Fruit fly (Drosophila melanogaster) whole organism, prepupa: ENCODE results near the gene CG7724.
A peak's percentile ranks its signal among the peaks of the same experiment; 100 is the strongest.

Source experiments
- Blimp-1 ChIP-seq: fragments of 200-800 bp; sonication (Bioruptor generic); optimal IDR thresholded peaks from 3 replicates; lab custom pipeline; 2017; ENCODE audit warnings: missing biosample characterization, missing genetic modification characterization, mild to moderate bottlenecking, moderate library complexity, missing genetic modification reagents
- CG10631 ChIP-seq: fragments of 200-800 bp; sonication (Bioruptor generic); optimal IDR thresholded peaks from 2 replicates; lab custom pipeline; 2016; ENCODE audit warnings: missing biosample characterization, missing genetic modification characterization
- CG10669 ChIP-seq: fragments of 200-800 bp; sonication (Bioruptor generic); optimal IDR thresholded peaks from 3 replicates; lab custom pipeline; 2018; ENCODE audit warnings: missing biosample characterization, mild to moderate bottlenecking, missing genetic modification characterization, moderate library complexity
- CG11294 ChIP-seq: fragments of 200-800 bp; sonication (Bioruptor generic); IDR thresholded peaks from 2 replicates; pipeline ENCODE4 v1.3.6; 2022; ENCODE audit warnings: missing biosample characterization, missing genetic modification characterization
- CG11762 ChIP-seq: fragments of 200-800 bp; sonication (Bioruptor generic); optimal IDR thresholded peaks from 3 replicates; lab custom pipeline; 2016; ENCODE audit warnings: missing biosample characterization, missing genetic modification characterization; ENCODE audit not compliant: insufficient read depth
- CG11902 ChIP-seq: fragments of 200-800 bp; sonication (Bioruptor generic); optimal IDR thresholded peaks from 3 replicates; lab custom pipeline; 2016; ENCODE audit warnings: missing biosample characterization, missing genetic modification characterization
- CG15336 ChIP-seq: fragments of 200-800 bp; sonication (Bioruptor generic); IDR thresholded peaks from 2 replicates; pipeline ENCODE4 v1.3.6; 2022; ENCODE audit warnings: missing biosample characterization, missing genetic modification characterization
- CG1621 ChIP-seq: fragments of 200-800 bp; sonication (Bioruptor generic); optimal IDR thresholded peaks from 3 replicates; lab custom pipeline; 2018; ENCODE audit warnings: missing biosample characterization, mild to moderate bottlenecking, missing genetic modification characterization
- CG16779 ChIP-seq: fragments of 200-800 bp; sonication (Bioruptor generic); optimal IDR thresholded peaks from 3 replicates; lab custom pipeline; 2017; ENCODE audit warnings: missing biosample characterization, mild to moderate bottlenecking, missing genetic modification characterization
- CG3032 ChIP-seq: fragments of 200-800 bp; optimal IDR thresholded peaks from 2 replicates; lab custom pipeline; 2019; ENCODE audit warnings: missing biosample characterization, mild to moderate bottlenecking, missing genetic modification characterization, moderate library complexity
- CG32006 ChIP-seq: fragments of 200-800 bp; sonication (Bioruptor generic); optimal IDR thresholded peaks from 3 replicates; lab custom pipeline; 2017; ENCODE audit warnings: missing biosample characterization, mild to moderate bottlenecking, missing genetic modification characterization
- CG34406 ChIP-seq: fragments of 200-800 bp; sonication (Bioruptor generic); optimal IDR thresholded peaks from 3 replicates; lab custom pipeline; 2016; ENCODE audit warnings: missing biosample characterization, missing genetic modification characterization
- CG4318 ChIP-seq: fragments of 200-800 bp; sonication (Bioruptor generic); optimal IDR thresholded peaks from 3 replicates; lab custom pipeline; 2017; ENCODE audit warnings: missing biosample characterization, mild to moderate bottlenecking, missing genetic modification characterization
- CG6163 ChIP-seq: fragments of 200-800 bp; sonication (Bioruptor generic); IDR thresholded peaks from 3 replicates; pipeline ENCODE4 v1.3.6; 2022; ENCODE audit warnings: missing biosample characterization, missing genetic modification characterization
- CG6276 ChIP-seq: fragments of 200-800 bp; sonication (Bioruptor generic); optimal IDR thresholded peaks from 2 replicates; lab custom pipeline; 2017; ENCODE audit warnings: missing biosample characterization, mild to moderate bottlenecking, missing genetic modification characterization
- CG6808 ChIP-seq: fragments of 200-800 bp; sonication (Bioruptor generic); optimal IDR thresholded peaks from 3 replicates; lab custom pipeline; 2017; ENCODE audit warnings: missing biosample characterization, missing genetic modification characterization, mild to moderate bottlenecking, moderate library complexity, missing genetic modification reagents
- CG6854 ChIP-seq: fragments of 200-800 bp; sonication (Bioruptor generic); optimal IDR thresholded peaks from 2 replicates; lab custom pipeline; 2017; ENCODE audit warnings: missing biosample characterization, mild to moderate bottlenecking, missing genetic modification characterization
- CG7368 ChIP-seq: fragments of 200-800 bp; sonication (Bioruptor generic); optimal IDR thresholded peaks from 3 replicates; lab custom pipeline; 2016; ENCODE audit warnings: missing biosample characterization, missing genetic modification characterization
- CG8119 ChIP-seq: fragments of 200-800 bp; sonication (Bioruptor generic); IDR thresholded peaks from 3 replicates; pipeline ENCODE4 v1.3.6; 2022; ENCODE audit warnings: missing biosample characterization, missing genetic modification characterization
- CG8632 ChIP-seq: fragments of 200-800 bp; sonication (Bioruptor generic); optimal IDR thresholded peaks from 3 replicates; lab custom pipeline; 2016; ENCODE audit warnings: missing biosample characterization, missing genetic modification characterization
- CG9139 ChIP-seq: fragments of 200-800 bp; sonication (Bioruptor generic); optimal IDR thresholded peaks from 3 replicates; lab custom pipeline; 2017; ENCODE audit warnings: missing biosample characterization, mild to moderate bottlenecking, missing genetic modification characterization
- Eip75B ChIP-seq: fragments of 200-800 bp; sonication (Bioruptor generic); optimal IDR thresholded peaks from 3 replicates; lab custom pipeline; 2016; ENCODE audit warnings: missing biosample characterization, missing genetic modification characterization
- Eip93F ChIP-seq: fragments of 200-800 bp; sonication (Bioruptor generic); optimal IDR thresholded peaks from 2 replicates; lab custom pipeline; 2016; ENCODE audit warnings: missing biosample characterization, mild to moderate bottlenecking, missing genetic modification characterization
- Ets21C ChIP-seq: fragments of 200-800 bp; sonication (Bioruptor generic); optimal IDR thresholded peaks from 3 replicates; lab custom pipeline; 2016; ENCODE audit warnings: missing biosample characterization, missing genetic modification characterization
- Ets96B ChIP-seq: fragments of 200-800 bp; optimal IDR thresholded peaks from 2 replicates; lab custom pipeline; 2019; ENCODE audit warnings: missing biosample characterization, mild to moderate bottlenecking, missing genetic modification characterization, moderate library complexity
- Hr39 ChIP-seq: fragments of 200-800 bp; sonication (Bioruptor generic); optimal IDR thresholded peaks from 2 replicates; lab custom pipeline; 2016; ENCODE audit warnings: missing biosample characterization, missing genetic modification characterization
- Hr4 ChIP-seq: fragments of 200-800 bp; sonication (Bioruptor generic); optimal IDR thresholded peaks from 3 replicates; lab custom pipeline; 2016; ENCODE audit warnings: missing biosample characterization, missing genetic modification characterization
- Lpt ChIP-seq: fragments of 200-800 bp; sonication (Bioruptor generic); optimal IDR thresholded peaks from 3 replicates; lab custom pipeline; 2016; ENCODE audit warnings: missing biosample characterization, missing genetic modification characterization
- OdsH ChIP-seq: fragments of 200-800 bp; sonication (Bioruptor generic); optimal IDR thresholded peaks from 3 replicates; lab custom pipeline; 2016; ENCODE audit warnings: missing biosample characterization, missing genetic modification characterization
- Sox102F ChIP-seq: fragments of 200-800 bp; sonication (Bioruptor generic); optimal IDR thresholded peaks from 2 replicates; lab custom pipeline; 2016; ENCODE audit warnings: missing biosample characterization, mild to moderate bottlenecking, missing genetic modification characterization
- Sox14 ChIP-seq: fragments of 200-800 bp; sonication (Bioruptor generic); optimal IDR thresholded peaks from 3 replicates; lab custom pipeline; 2016; ENCODE audit warnings: missing biosample characterization, missing genetic modification characterization
- Sox15 ChIP-seq: fragments of 200-800 bp; sonication (Bioruptor generic); optimal IDR thresholded peaks from 3 replicates; lab custom pipeline; 2016; ENCODE audit warnings: missing biosample characterization, missing genetic modification characterization
- dac ChIP-seq: fragments of 200-800 bp; sonication (Bioruptor generic); optimal IDR thresholded peaks from 2 replicates; lab custom pipeline; 2017; ENCODE audit warnings: missing biosample characterization, mild to moderate bottlenecking, missing genetic modification characterization
- eg ChIP-seq: fragments of 200-800 bp; sonication (Bioruptor generic); IDR thresholded peaks from 3 replicates; pipeline ENCODE4 v1.3.6; 2022; ENCODE audit warnings: missing biosample characterization, missing genetic modification characterization
- esn ChIP-seq: fragments of 200-800 bp; sonication (Bioruptor generic); optimal IDR thresholded peaks from 2 replicates; lab custom pipeline; 2016; ENCODE audit warnings: missing biosample characterization, mild to moderate bottlenecking, missing genetic modification characterization, moderate library complexity
- fd59A ChIP-seq: fragments of 200-800 bp; sonication (Bioruptor generic); optimal IDR thresholded peaks from 2 replicates; lab custom pipeline; 2017; ENCODE audit warnings: missing biosample characterization, mild to moderate bottlenecking, missing genetic modification characterization, missing genetic modification reagents
- fd85E ChIP-seq: fragments of 200-800 bp; sonication (Bioruptor generic); optimal IDR thresholded peaks from 3 replicates; lab custom pipeline; 2016; ENCODE audit warnings: missing biosample characterization, missing genetic modification characterization
- fkh ChIP-seq: fragments of 200-800 bp; sonication (Bioruptor generic); optimal IDR thresholded peaks from 3 replicates; lab custom pipeline; 2017; ENCODE audit warnings: missing biosample characterization, mild to moderate bottlenecking, missing genetic modification characterization, moderate library complexity
- lz ChIP-seq: fragments of 200-800 bp; sonication (Bioruptor generic); optimal IDR thresholded peaks from 3 replicates; lab custom pipeline; 2016; ENCODE audit warnings: missing biosample characterization, missing genetic modification characterization
- net ChIP-seq: fragments of 200-800 bp; sonication (Bioruptor generic); optimal IDR thresholded peaks from 3 replicates; lab custom pipeline; 2016; ENCODE audit warnings: missing biosample characterization, missing genetic modification characterization
- salr ChIP-seq, 2 experiments: fragments of 200-800 bp; sonication (Bioruptor generic); optimal IDR thresholded peaks; 3 replicates each; lab custom pipeline; 2016 to 2018; ENCODE audit warnings: missing biosample characterization in 2 of 2, missing genetic modification characterization in 2 of 2, mild to moderate bottlenecking in 1 of 2
- svp ChIP-seq: fragments of 200-800 bp; sonication (Bioruptor generic); peaks from one replicate; lab custom pipeline; 2016; ENCODE audit warnings: missing biosample characterization, missing genetic modification characterization
- topi ChIP-seq: fragments of 200-800 bp; sonication (Bioruptor generic); optimal IDR thresholded peaks from 3 replicates; lab custom pipeline; 2016; ENCODE audit warnings: missing biosample characterization, missing genetic modification characterization

CG7724 gene

dm6 chr3L:17010492-17011303 lies 44.7 kb upstream of the CG7724 start (continued):
- peak; percentile 13 for TF ChIP-seq CG4318 (GFP tag; lab: Kevin White, UChicago)
- no peak for TF ChIP-seq CG11294 (GFP tag; lab: Robert Waterston, UW)
- TF ChIP-seq CG6276 (GFP tag; lab: Kevin White, UChicago): no peak
- TF ChIP-seq Ets96B (tag; lab: Kevin White, UChicago): no peak
- peak; percentile 40 for TF ChIP-seq Hr39 (GFP tag; lab: Kevin White, UChicago)
- TF ChIP-seq CG8632: peak; percentile 42
- TF ChIP-seq OdsH (GFP tag; lab: Kevin White, UChicago): peak; percentile 43

- TF ChIP-seq CG8119 (GFP tag; lab: Robert Waterston, UW) (no peak), CG34406 (no peak), Ets96B (tag; lab: Kevin White, UChicago) (no peak), CG6163 (GFP tag; lab: Robert Waterston, UW) (no peak; the same call in 2 of the 3 replicates), CG32006 (GFP tag; lab: Kevin White, UChicago) (no peak), fd59A (GFP tag; lab: Kevin White, UChicago) (no peak), fd85E (GFP tag; lab: Kevin White, UChicago) (no peak), CG1621 (tag; lab: Kevin White, UChicago) (no peak), CG8632 (no peak), Lpt (GFP tag; lab: Kevin White, UChicago) (peak; percentile 16), CG10669 (GFP tag; lab: Kevin White, UChicago) (no peak), net (GFP tag; lab: Kevin White, UChicago) (no peak), CG15336 (GFP tag; lab: Robert Waterston, UW) (no peak), Blimp-1 (GFP tag; lab: Kevin White, UChicago) (peak; percentile 98), CG11294 (GFP tag; lab: Robert Waterston, UW) (no peak), CG6854 (GFP tag; lab: Kevin White, UChicago) (no peak), CG9139 (GFP tag; lab: Kevin White, UChicago) (no peak), Eip93F (GFP tag; lab: Kevin White, UChicago) (no peak), svp (GFP tag; lab: Kevin White, UChicago) (peak; percentile 93), CG11762 (no peak), dac (no peak), salr (GFP tag; optimal IDR thresholded peaks at IDR 0.05; lab: Kevin White, UChicago) (no peak), fkh (GFP tag; lab: Kevin White, UChicago) (no peak), Sox15 (no peak), OdsH (GFP tag; lab: Kevin White, UChicago) (no peak), CG7368 (GFP tag; lab: Kevin White, UChicago) (no peak), Eip75B (GFP tag; lab: Kevin White, UChicago) (no peak), CG6276 (GFP tag; lab: Kevin White, UChicago) (peak; percentile 11), CG11902 (GFP tag; lab: Kevin White, UChicago) (no peak), esn (GFP tag; lab: Kevin White, UChicago) (no peak), Sox102F (no peak), CG4318 (GFP tag; lab: Kevin White, UChicago) (no peak)
- TF ChIP-seq, all 60 proteins: peak for 4
Measured at dm6 chr3L:17011351-17012016, 43.9 kb upstream of the CG7724 start.

dm6 chr3L:17012017-17012719 lies 43.2 kb upstream of the CG7724 start, which contains the start of gene CG3764:
Gene CG3764, minus strand, starts transcription at chr3L:17012565.
- no peak for TF ChIP-seq Eip93F (GFP tag; lab: Kevin White, UChicago)
- peak; percentile 66 for TF ChIP-seq lz (GFP tag; lab: Kevin White, UChicago)
- peak; percentile 39 for TF ChIP-seq eg (GFP tag; lab: Robert Waterston, UW)
- TF ChIP-seq CG6808 (GFP tag; lab: Kevin White, UChicago): peak; percentile 69
- peak; percentile 43 for TF ChIP-seq OdsH (GFP tag; lab: Kevin White, UChicago)
- TF ChIP-seq CG8632: peak; percentile 40
- peak; percentile 49 for TF ChIP-seq Hr39 (GFP tag; lab: Kevin White, UChicago)
- peak; percentile 63 for TF ChIP-seq esn (GFP tag; lab: Kevin White, UChicago)
- TF ChIP-seq CG4318 (GFP tag; lab: Kevin White, UChicago): no peak
- TF ChIP-seq CG3032 (tag; lab: Kevin White, UChicago): peak; percentile 28
- peak; percentile 36 for TF ChIP-seq Ets21C (GFP tag; lab: Kevin White, UChicago)
- TF ChIP-seq topi: peak; percentile 60
- TF ChIP-seq CG16779: peak; percentile 42
- peak; percentile 81 for TF ChIP-seq CG6854 (GFP tag; lab: Kevin White, UChicago)
- no peak for TF ChIP-seq CG10631 (GFP tag; lab: Kevin White, UChicago)
- peak; percentile 68 for TF ChIP-seq Sox14 (GFP tag; lab: Kevin White, UChicago)
- TF ChIP-seq Hr4: no peak
- no peak for TF ChIP-seq fd59A (GFP tag; lab: Kevin White, UChicago)
- peak; percentile 70 for TF ChIP-seq CG6163 (GFP tag; lab: Robert Waterston, UW)
